Worm (Caenorhabditis elegans) whole organism, L4/young adult: ENCODE data around the gene hdl-1.

Experiments
- W03F9.2 ChIP-seq: fragments of 150-350 bp; optimal IDR thresholded peaks from 2 replicates; lab custom pipeline; 2014; ENCODE audit warnings: missing biosample characterization, missing genetic modification characterization
- dao-5 ChIP-seq: sonication (generic microtip); optimal IDR thresholded peaks from 2 replicates; lab custom pipeline; 2016; ENCODE audit warnings: missing genotype, missing genetic modification characterization, moderate library complexity, missing compliant biosample characterization
- him-1 ChIP-seq: sonication (generic microtip); optimal IDR thresholded peaks from 2 replicates; lab custom pipeline; 2016; ENCODE audit warnings: missing genotype, missing genetic modification reagents, missing genetic modification characterization, missing compliant biosample characterization

- no peak for TF ChIP-seq him-1
- no peak for TF ChIP-seq W03F9.2 (tag; lab: Kevin White, UChicago)
- no peak for TF ChIP-seq dao-5 (tag; lab: Kevin White, UChicago)
Measured at ce11 chrIV:11957074-11957473, 7.5 kb upstream of the hdl-1 start.
